Worm (Caenorhabditis elegans) whole organism, early embryonic: ENCODE results near the gene F13H10.9.

Experiments used
- B0310.2 ChIP-seq: sonication (generic microtip); optimal IDR thresholded peaks from 2 replicates; lab custom pipeline; 2016; ENCODE audit warnings: mild to moderate bottlenecking, missing genetic modification characterization, missing compliant biosample characterization
- F13C5.2 ChIP-seq: sonication (generic microtip); optimal IDR thresholded peaks from 2 replicates; lab custom pipeline; 2017; ENCODE audit warnings: mild to moderate bottlenecking, missing genetic modification characterization, inconsistent platforms, missing compliant biosample characterization
- aly-1 ChIP-seq: sonication (generic microtip); optimal IDR thresholded peaks from 2 replicates; lab custom pipeline; 2016; ENCODE audit warnings: missing genetic modification characterization, missing compliant biosample characterization
- ama-1 ChIP-seq: fragments of 150-350 bp; optimal IDR thresholded peaks from 2 replicates; lab custom pipeline; 2014
- ceh-13 ChIP-seq: fragments of 200-800 bp; sonication (Bioruptor generic); optimal IDR thresholded peaks from 2 replicates; lab custom pipeline; 2018; ENCODE audit warnings: mild to moderate bottlenecking, missing genetic modification characterization, missing compliant biosample characterization
- ceh-36 ChIP-seq: sonication (generic microtip); optimal IDR thresholded peaks from 2 replicates; lab custom pipeline; 2016; ENCODE audit warnings: missing genetic modification characterization, inconsistent platforms, missing compliant biosample characterization
- ets-7 ChIP-seq: sonication (generic microtip); optimal IDR thresholded peaks from 2 replicates; lab custom pipeline; 2016; ENCODE audit warnings: missing genotype, missing genetic modification characterization, missing compliant biosample characterization
- flt-1 ChIP-seq: fragments of 200-800 bp; sonication (Bioruptor generic); IDR thresholded peaks from 2 replicates; pipeline ENCODE4 v1.3.6; 2022; ENCODE audit warnings: missing genetic modification characterization, missing compliant biosample characterization
- hmbx-1 ChIP-seq: sonication (generic microtip); optimal IDR thresholded peaks from 2 replicates; lab custom pipeline; 2016; ENCODE audit warnings: mild to moderate bottlenecking, missing genetic modification characterization, missing compliant biosample characterization
- hmg-4 ChIP-seq: fragments of 200-800 bp; sonication (Bioruptor generic); optimal IDR thresholded peaks from 2 replicates; lab custom pipeline; 2018; ENCODE audit warnings: mild to moderate bottlenecking, missing genetic modification characterization, missing compliant biosample characterization
- hnd-1 ChIP-seq: sonication (generic microtip); optimal IDR thresholded peaks from 2 replicates; lab custom pipeline; 2016; ENCODE audit warnings: missing genetic modification characterization, missing compliant biosample characterization
- pes-1 ChIP-seq: fragments of 200-800 bp; sonication (Bioruptor generic); IDR thresholded peaks from 2 replicates; pipeline ENCODE4 v1.3.6; 2022; ENCODE audit warnings: missing genetic modification reagents, missing genetic modification characterization, missing compliant biosample characterization
- scrt-1 ChIP-seq: fragments of 200-800 bp; sonication (Bioruptor generic); IDR thresholded peaks from 2 replicates; pipeline ENCODE4 v1.3.6; 2022; ENCODE audit warnings: missing genetic modification characterization, missing compliant biosample characterization
- sea-1 ChIP-seq: fragments of 200-800 bp; sonication (Bioruptor generic); conservative IDR thresholded peaks from 2 replicates; pipeline ENCODE4 v1.3.6; 2022; ENCODE audit warnings: missing genetic modification characterization, missing compliant biosample characterization
- tbx-11 ChIP-seq: fragments of 200-800 bp; sonication (Bioruptor generic); IDR thresholded peaks from 2 replicates; pipeline ENCODE4 v1.3.6; 2022; ENCODE audit warnings: missing genetic modification characterization, missing compliant biosample characterization
- tbx-37 ChIP-seq: fragments of 200-800 bp; sonication (Bioruptor generic); conservative IDR thresholded peaks from 2 replicates; pipeline ENCODE4 v1.3.6; 2022; ENCODE audit warnings: missing genetic modification reagents, missing genetic modification characterization, missing compliant biosample characterization
- tra-4 ChIP-seq: sonication (generic microtip); optimal IDR thresholded peaks from 2 replicates; lab custom pipeline; 2017; ENCODE audit warnings: missing genetic modification characterization, missing compliant biosample characterization

F13H10.9 gene

DNA sequence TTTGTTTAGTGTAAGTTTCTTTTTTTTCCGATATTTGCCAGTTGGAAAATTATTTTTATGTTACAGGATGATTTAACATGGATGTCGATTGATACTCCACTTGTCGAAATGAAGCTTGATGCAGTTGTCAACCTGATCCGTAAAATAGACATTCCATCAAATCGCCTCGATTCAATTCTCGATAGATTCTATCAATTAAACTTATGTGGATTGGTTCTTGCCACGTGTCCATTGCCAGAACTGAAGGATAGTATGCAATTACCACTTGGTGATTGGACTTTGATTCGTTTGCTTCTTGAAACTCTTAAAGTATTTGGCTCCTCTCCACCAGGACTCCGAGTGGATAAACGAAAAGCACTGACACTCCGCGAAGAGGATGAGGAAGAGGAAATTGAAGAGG lies 42.7 kb downstream of the F13H10.9 start:
- no peak for TF ChIP-seq scrt-1 (GFP tag; lab: Robert Waterston, UW)
- TF ChIP-seq F13C5.2: no peak
- no peak for TF ChIP-seq ama-1
- TF ChIP-seq flt-1 (GFP tag; lab: Robert Waterston, UW): no peak
- TF ChIP-seq B0310.2 (tag; lab: Kevin White, UChicago): no peak
- no peak for TF ChIP-seq tbx-11
- TF ChIP-seq ceh-13 (GFP tag; lab: Kevin White, UChicago): no peak
- no peak for TF ChIP-seq tra-4 (tag; lab: Kevin White, UChicago)

DNA sequence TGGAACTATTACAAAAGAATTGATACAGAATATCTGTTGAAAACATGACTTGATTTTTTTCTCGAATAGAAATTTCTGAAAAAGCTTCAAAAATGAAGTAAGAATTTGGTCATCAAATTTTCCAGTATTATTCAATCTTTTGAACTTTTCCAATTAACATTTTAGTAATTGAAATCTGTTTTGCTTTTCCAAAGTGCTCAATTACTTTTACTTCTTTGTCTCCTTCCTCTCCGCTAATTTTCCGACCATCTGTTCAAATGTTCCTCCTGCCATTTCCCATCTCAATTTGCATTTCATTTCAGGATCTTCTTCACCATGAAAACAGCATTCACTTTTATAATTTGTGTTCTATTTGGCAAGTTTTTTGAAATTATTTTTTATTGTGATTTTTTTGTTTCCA lies 47.2 kb downstream of the F13H10.9 start, which contains the start of gene F36H1.11:
TSS of gene F36H1.11 (plus strand) at position 301 of the 400 bp plus-strand sequence.
- TF ChIP-seq ama-1: no peak
- no peak for TF ChIP-seq tbx-11
- TF ChIP-seq tra-4 (tag; lab: Kevin White, UChicago): no peak
- TF ChIP-seq hmbx-1 (tag; lab: Kevin White, UChicago): no peak
- TF ChIP-seq tbx-37 (GFP tag; lab: Robert Waterston, UW): no peak
- no peak for TF ChIP-seq flt-1 (GFP tag; lab: Robert Waterston, UW)
- TF ChIP-seq aly-1 (tag; lab: Kevin White, UChicago): no peak
- TF ChIP-seq ceh-36 (tag; lab: Kevin White, UChicago): no peak
- TF ChIP-seq B0310.2 (tag; lab: Kevin White, UChicago): no peak
- TF ChIP-seq ets-7 (tag; lab: Kevin White, UChicago): no peak
- TF ChIP-seq hnd-1 (tag; lab: Kevin White, UChicago): no peak
- no peak for TF ChIP-seq hmg-4 (GFP tag; lab: Kevin White, UChicago)
- no peak for TF ChIP-seq sea-1 (GFP tag; lab: Robert Waterston, UW)
- TF ChIP-seq pes-1 (GFP tag; lab: Robert Waterston, UW): no peak

DNA sequence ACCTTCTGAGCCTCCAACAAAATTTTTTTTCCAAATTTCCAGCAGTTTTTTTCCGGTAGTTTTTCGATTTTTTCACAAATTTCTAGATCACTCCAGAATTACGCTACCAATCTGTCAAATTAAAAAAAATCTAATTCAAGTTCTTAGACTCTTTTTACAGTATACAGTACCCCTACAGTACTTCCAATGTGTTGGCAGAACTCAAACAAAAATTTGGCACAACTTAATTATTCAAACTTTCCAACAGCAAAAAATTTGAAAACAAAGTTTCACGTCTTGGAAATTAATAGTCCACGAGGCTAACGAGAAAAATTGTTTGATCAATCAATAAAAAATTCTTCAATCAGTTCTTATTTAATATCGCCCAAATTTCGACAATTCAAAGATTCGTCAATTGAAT lies 48.1 kb downstream of the F13H10.9 start, which contains the start of gene F36H1.3:
TSS of gene F36H1.3 (plus strand) at position 323 of the 400 bp plus-strand sequence.
- TF ChIP-seq flt-1 (GFP tag; lab: Robert Waterston, UW) (no peak), hnd-1 (tag; lab: Kevin White, UChicago) (no peak)

DNA sequence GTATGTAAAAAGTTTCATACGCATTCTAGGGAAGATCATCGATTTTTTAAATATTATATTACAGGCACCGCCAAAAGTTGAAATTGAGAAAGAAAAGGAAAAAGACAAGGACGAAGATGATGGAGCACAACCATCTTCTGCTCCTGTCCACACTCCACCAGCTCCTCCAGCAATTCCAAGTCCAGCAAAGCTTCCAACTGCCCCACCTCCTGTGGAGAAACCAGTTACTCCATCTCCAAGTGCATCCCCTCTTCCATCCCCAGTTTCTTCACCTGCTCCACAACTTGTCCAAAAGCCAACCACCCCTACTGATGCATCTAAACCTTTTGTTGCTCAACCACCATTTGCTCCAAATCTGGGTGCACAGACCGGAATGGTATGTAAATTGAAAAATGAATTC lies 50.2 kb downstream of the F13H10.9 start:
- TF ChIP-seq ama-1: no peak
- no peak for TF ChIP-seq hmg-4 (GFP tag; lab: Kevin White, UChicago)
- no peak for TF ChIP-seq scrt-1 (GFP tag; lab: Robert Waterston, UW)
- no peak for TF ChIP-seq tra-4 (tag; lab: Kevin White, UChicago)
- TF ChIP-seq hnd-1 (tag; lab: Kevin White, UChicago): no peak
- TF ChIP-seq ceh-36 (tag; lab: Kevin White, UChicago): no peak
- TF ChIP-seq aly-1 (tag; lab: Kevin White, UChicago): no peak
